Fruit fly (Drosophila melanogaster) Kc167 (cell line): ENCODE measurements around the gene CG10353.

Experiments
- Myc ChIP-seq: fragments of >200 bp; optimal IDR thresholded peaks from 2 replicates; lab custom pipeline; 2017; ENCODE audit warnings: missing external identifiers
- insv ChIP-seq: fragments of >200 bp; optimal IDR thresholded peaks from 3 replicates; lab custom pipeline; 2018; ENCODE audit warnings: missing external identifiers
- psq ChIP-seq: fragments of >200 bp; optimal IDR thresholded peaks from 2 replicates; lab custom pipeline; 2017; ENCODE audit warnings: missing external identifiers
- ttk ChIP-seq: sonication (Bioruptor generic); optimal IDR thresholded peaks from 2 replicates; lab custom pipeline; 2017; ENCODE audit warnings: missing external identifiers

DNA sequence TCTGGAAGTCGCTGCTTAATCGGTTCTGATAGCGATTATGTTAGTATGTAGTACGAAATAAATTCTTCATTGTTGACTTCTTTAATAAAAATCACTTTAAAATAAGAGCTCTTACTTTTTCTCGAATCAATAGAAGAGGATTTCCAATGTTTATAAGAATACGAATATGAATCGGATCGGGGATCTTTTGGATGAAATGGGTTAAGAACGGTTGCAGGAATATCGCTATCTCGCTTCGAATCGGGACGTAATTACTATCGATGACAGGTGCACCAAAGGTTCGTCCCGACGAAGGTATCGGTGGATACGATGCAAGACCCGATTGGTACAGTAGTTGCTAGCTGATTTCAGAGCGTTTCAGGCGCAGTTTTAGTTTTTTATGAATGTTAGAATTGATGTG is 6.7 kb upstream of the CG10353 start, which contains the start of gene wisp:
- TF ChIP-seq psq (lab: Kevin White, UChicago) (no peak), Myc (lab: Kevin White, UChicago) (no peak), insv (no peak), ttk (lab: Kevin White, UChicago) (no peak)
